Worm (Caenorhabditis elegans): ENCODE data around the gene Y43E12A.2.

ce11 chrIV:11031640-11032039, 49.8 kb downstream of the Y43E12A.2 start:
- TF ChIP-seq cog-1 (tag; optimal IDR thresholded peaks at IDR 0.05) (no peak), klf-2 (GFP tag; conservative IDR thresholded peaks at IDR 0.05) (no peak), T22C8.4 (GFP tag; IDR thresholded peaks at IDR 0.05) (no peak)

Measured in whole organism, midembryonic.